Fruit fly (Drosophila melanogaster): ENCODE results near the gene CG8611.

Gene CG8611

dm6 chrX:17471584-17471983 is 49.6 kb upstream of the CG8611 start (continued):
- TF ChIP-seq wek (GFP tag; optimal IDR thresholded peaks at IDR 0.05), result no peak
- TF ChIP-seq h (optimal IDR thresholded peaks at IDR 0.05), result no peak
- peak; percentile 2 for TF ChIP-seq CG30403 (GFP tag; optimal IDR thresholded peaks at IDR 0.05)
- TF ChIP-seq Mrtf (GFP tag; IDR thresholded peaks at IDR 0.05), result no peak
- TF ChIP-seq CG1024 (GFP tag; IDR thresholded peaks at IDR 0.05), result no peak
- TF ChIP-seq eve (GFP tag; optimal IDR thresholded peaks at IDR 0.05), result no peak
- no peak for TF ChIP-seq CG8478 (optimal IDR thresholded peaks at IDR 0.05)
- TF ChIP-seq CG3726 (GFP tag; IDR thresholded peaks at IDR 0.05), result no peak
- TF ChIP-seq Elba2 (GFP tag; optimal IDR thresholded peaks at IDR 0.05), result no peak
- TF ChIP-seq CG32772 (GFP tag; IDR thresholded peaks at IDR 0.05), result no peak
- TF ChIP-seq Ssrp (tag; optimal IDR thresholded peaks at IDR 0.05), result peak; percentile 49
- no peak for TF ChIP-seq btn (GFP tag; optimal IDR thresholded peaks at IDR 0.05)
- no peak for TF ChIP-seq HLHmδ (GFP tag; optimal IDR thresholded peaks at IDR 0.05)
- TF ChIP-seq crc (GFP tag; optimal IDR thresholded peaks at IDR 0.05), result no peak
- peak; percentile 17 for TF ChIP-seq CG15601 (tag; optimal IDR thresholded peaks at IDR 0.05)
- no peak for TF ChIP-seq ranshi (GFP tag; IDR thresholded peaks at IDR 0.05)
- no peak for TF ChIP-seq ham (GFP tag; IDR thresholded peaks at IDR 0.05)
- no peak for TF ChIP-seq aop (GFP tag; IDR thresholded peaks at IDR 0.05)
- no peak for TF ChIP-seq CG9876 (GFP tag; optimal IDR thresholded peaks at IDR 0.05)
- no peak for TF ChIP-seq Scr (GFP tag; IDR thresholded peaks at IDR 0.05; ENCODE audit: partially characterized antibody)
- TF ChIP-seq CG7372 (GFP tag; IDR thresholded peaks at IDR 0.05), result no peak
- peak; percentile 46 for TF ChIP-seq trem (tag; optimal IDR thresholded peaks at IDR 0.05)
- peak; percentile 32 for TF ChIP-seq unpg (GFP tag; optimal IDR thresholded peaks at IDR 0.05)
- no peak for TF ChIP-seq pzg (GFP tag; optimal IDR thresholded peaks at IDR 0.05)
- no peak for TF ChIP-seq CG17912 (GFP tag; optimal IDR thresholded peaks at IDR 0.05)
- TF ChIP-seq BEAF-32 (GFP tag; optimal IDR thresholded peaks at IDR 0.05), result no peak
- 0 out of 2 replicates have a peak, but pooled peaks have one; percentile 24 for TF ChIP-seq CG6689 (GFP tag; IDR thresholded peaks at IDR 0.05)
- TF ChIP-seq Sin3A (optimal IDR thresholded peaks at IDR 0.05), result no peak
- no peak for TF ChIP-seq CG6175 (GFP tag; IDR thresholded peaks at IDR 0.05)
- TF ChIP-seq Jarid2 (GFP tag; optimal IDR thresholded peaks at IDR 0.05), result no peak
- TF ChIP-seq grn (GFP tag; optimal IDR thresholded peaks at IDR 0.05), result no peak
- TF ChIP-seq sd (tag; optimal IDR thresholded peaks at IDR 0.05), result no peak
- TF ChIP-seq Blimp-1 (GFP tag; optimal IDR thresholded peaks at IDR 0.05), result peak; percentile 49
- no peak for TF ChIP-seq NC2α (GFP tag; optimal IDR thresholded peaks at IDR 0.05)
- no peak for TF ChIP-seq TFAM (GFP tag; optimal IDR thresholded peaks at IDR 0.05)
- TF ChIP-seq CG14050 (GFP tag; IDR thresholded peaks at IDR 0.05), result no peak
- 0 out of 2 replicates have a peak, but pooled peaks have one; percentile 29 for TF ChIP-seq CG4404 (GFP tag; IDR thresholded peaks at IDR 0.05)
- TF ChIP-seq slp2 (GFP tag; optimal IDR thresholded peaks at IDR 0.05), result no peak
- no peak for TF ChIP-seq luna (GFP tag; optimal IDR thresholded peaks at IDR 0.05)
- TF ChIP-seq CG4854 (GFP tag; optimal IDR thresholded peaks at IDR 0.05), result no peak
- TF ChIP-seq toy (GFP tag; IDR thresholded peaks at IDR 0.05), result no peak
- no peak for TF ChIP-seq caup (GFP tag; optimal IDR thresholded peaks at IDR 0.05; ENCODE audit: severe bottlenecking)
- TF ChIP-seq Mad (GFP tag; optimal IDR thresholded peaks at IDR 0.05), result no peak
- no peak for TF ChIP-seq CG16813 (GFP tag; IDR thresholded peaks at IDR 0.05; ENCODE audit: partially characterized antibody)
- no peak for TF ChIP-seq chinmo (GFP tag; IDR thresholded peaks at IDR 0.05; ENCODE audit: partially characterized antibody)
- peak; percentile 14 for TF ChIP-seq CG33557 (GFP tag; optimal IDR thresholded peaks at IDR 0.05)
- no peak for TF ChIP-seq Ets97D (GFP tag; optimal IDR thresholded peaks at IDR 0.05)
- TF ChIP-seq zen (tag; optimal IDR thresholded peaks at IDR 0.05), result no peak
- TF ChIP-seq CG15479 (GFP tag; optimal IDR thresholded peaks at IDR 0.05), result no peak
- peak; percentile 34 for TF ChIP-seq gcm (GFP tag; optimal IDR thresholded peaks at IDR 0.05)
- TF ChIP-seq HmgD (GFP tag; optimal IDR thresholded peaks at IDR 0.05), result no peak
- no peak for TF ChIP-seq scrt (GFP tag; optimal IDR thresholded peaks at IDR 0.05)
- no peak for TF ChIP-seq CG9817 (tag; optimal IDR thresholded peaks at IDR 0.05)
